Worm (Caenorhabditis elegans) whole organism, dauer: ENCODE results near the gene T22B7.4.

Experiments
- unc-62 ChIP-seq: sonication (generic microtip); optimal IDR thresholded peaks from 2 replicates; lab custom pipeline; 2017; ENCODE audit warnings: missing biosample characterization, missing genetic modification reagents, missing genetic modification characterization

T22B7.4 gene

ce11 chrX:5631626-5632025 is 9.6 kb downstream of the T22B7.4 start, which contains the start of gene T22B7.8:
TSS of gene T22B7.8 (plus strand) at chrX:5631926.
- no peak for TF ChIP-seq unc-62 (GFP tag; lab: Kevin White, UChicago)

- no peak for TF ChIP-seq unc-62 (GFP tag; lab: Kevin White, UChicago)
These were observed 10.2 kb downstream of the T22B7.4 start for ce11 chrX:5631008-5631407.

DNA sequence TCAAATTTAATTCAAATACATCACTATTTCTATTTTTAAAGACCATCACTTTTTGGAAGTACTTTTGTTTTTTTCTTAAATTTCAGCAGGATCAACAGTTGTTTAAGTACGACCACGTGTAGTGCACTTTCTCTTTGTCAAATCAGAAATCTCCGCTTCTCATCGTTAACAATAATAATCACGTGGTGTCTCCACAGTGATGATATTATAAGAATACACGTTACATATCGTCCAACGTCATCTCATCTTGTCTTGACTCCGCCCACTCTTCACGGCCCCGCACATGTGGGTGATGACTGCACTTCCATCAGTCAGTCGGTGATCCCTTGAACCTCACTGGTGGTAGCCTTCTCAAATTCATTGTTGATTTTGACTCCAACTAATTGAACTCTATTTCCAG is 11.3 kb downstream of the T22B7.4 start, which contains the start of gene argn-1:
Gene argn-1 (plus strand): TSS at position 83 of the 400 bp plus-strand sequence.
- TF ChIP-seq unc-62 (GFP tag; lab: Kevin White, UChicago): no peak

- TF ChIP-seq unc-62 (GFP tag; lab: Kevin White, UChicago): no peak
These were observed 12.7 kb downstream of the T22B7.4 start for ce11 chrX:5628432-5628977.

ce11 chrX:5621793-5622192 is 19.4 kb downstream of the T22B7.4 start:
- no peak for TF ChIP-seq unc-62 (GFP tag; lab: Kevin White, UChicago)

DNA sequence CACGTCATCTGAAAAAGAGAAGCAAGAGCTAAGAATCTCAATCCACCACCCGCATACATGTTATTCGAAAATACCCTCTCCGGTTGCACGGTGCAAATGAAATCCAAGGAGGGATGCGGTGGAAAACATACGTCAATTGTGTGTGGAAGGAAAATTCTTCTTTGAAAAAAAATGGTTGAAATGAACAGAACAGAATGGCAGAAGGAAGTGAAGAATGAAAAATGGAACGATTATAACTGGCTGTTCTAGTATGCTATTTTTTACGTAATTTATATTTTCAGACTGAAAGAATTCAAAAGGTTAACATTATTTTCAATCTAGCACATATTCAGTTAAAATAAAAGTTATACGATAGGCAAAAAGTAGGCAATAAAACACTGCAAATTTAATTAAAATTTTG is 25.2 kb downstream of the T22B7.4 start:
- no peak for TF ChIP-seq unc-62 (GFP tag; lab: Kevin White, UChicago)

DNA sequence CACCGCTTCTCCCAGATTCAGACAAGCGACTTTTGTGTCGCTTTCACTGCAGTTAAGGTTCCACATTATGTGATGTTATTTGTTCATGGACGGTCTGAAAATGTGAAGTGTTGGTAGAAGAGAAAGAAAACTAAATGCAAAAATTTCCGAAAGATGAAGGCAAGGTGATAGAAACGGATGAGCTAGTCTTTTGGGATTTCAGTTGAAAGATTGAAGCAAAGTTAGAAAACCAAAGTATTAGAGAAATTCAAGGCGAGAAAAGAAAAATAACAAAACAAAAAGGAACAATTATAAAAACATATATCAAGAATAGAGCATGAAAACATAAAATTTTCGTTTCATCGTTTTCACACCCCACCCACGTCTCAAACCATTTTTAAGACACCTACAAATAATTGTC is 30.1 kb downstream of the T22B7.4 start, which contains the start of gene octr-1:
Gene octr-1 (minus strand): TSS at position 101 of the 400 bp plus-strand sequence.
- TF ChIP-seq unc-62 (GFP tag; lab: Kevin White, UChicago): no peak

DNA sequence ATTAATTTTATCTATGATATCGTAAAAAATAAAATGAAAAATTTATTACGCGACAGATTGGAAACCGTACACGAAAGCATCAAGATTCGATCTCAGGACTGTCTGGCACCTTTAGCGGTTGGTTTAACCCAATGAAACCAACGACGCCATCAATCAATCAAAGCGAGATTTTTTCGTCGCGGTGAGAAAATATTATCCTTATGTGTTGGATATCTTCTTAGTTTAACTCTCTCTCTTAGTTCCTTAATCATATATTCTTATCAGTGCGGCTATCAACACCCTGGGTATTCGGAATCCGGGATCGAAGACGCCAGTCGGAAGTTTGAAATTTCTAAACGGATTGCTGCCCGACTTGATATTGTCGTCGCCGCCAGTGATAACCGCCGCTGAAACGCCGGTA is 36.2 kb downstream of the T22B7.4 start:
- no peak for TF ChIP-seq unc-62 (GFP tag; lab: Kevin White, UChicago)

- no peak for TF ChIP-seq unc-62 (GFP tag; lab: Kevin White, UChicago)
These were observed 37.8 kb downstream of the T22B7.4 start, which contains the start of gene F14D12.1 for ce11 chrX:5603338-5603816. TSS of gene F14D12.1 (plus strand) at chrX:5603766.

DNA sequence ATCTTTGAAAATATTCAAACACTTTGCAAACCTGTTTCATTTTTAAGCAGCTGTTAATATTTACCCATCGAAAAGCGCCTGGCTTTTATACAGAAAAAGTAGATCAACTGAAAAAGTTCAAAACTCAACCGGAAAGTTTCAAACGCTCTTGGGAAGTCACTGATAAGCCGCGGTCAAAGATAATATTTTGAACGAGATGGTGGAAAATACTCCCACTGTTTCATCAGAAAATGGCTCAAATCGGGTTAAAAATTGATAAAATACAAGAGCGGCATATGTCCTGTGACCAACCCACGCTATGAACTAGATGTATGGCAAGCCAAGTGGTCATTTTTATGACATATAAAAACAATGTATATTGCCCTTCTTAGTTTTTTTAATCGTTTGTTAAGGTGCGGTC is 42.0 kb downstream of the T22B7.4 start, which contains the start of gene sulp-2:
Gene sulp-2 (minus strand): TSS at position 107 of the 400 bp plus-strand sequence.
- no peak for TF ChIP-seq unc-62 (GFP tag; lab: Kevin White, UChicago)

DNA sequence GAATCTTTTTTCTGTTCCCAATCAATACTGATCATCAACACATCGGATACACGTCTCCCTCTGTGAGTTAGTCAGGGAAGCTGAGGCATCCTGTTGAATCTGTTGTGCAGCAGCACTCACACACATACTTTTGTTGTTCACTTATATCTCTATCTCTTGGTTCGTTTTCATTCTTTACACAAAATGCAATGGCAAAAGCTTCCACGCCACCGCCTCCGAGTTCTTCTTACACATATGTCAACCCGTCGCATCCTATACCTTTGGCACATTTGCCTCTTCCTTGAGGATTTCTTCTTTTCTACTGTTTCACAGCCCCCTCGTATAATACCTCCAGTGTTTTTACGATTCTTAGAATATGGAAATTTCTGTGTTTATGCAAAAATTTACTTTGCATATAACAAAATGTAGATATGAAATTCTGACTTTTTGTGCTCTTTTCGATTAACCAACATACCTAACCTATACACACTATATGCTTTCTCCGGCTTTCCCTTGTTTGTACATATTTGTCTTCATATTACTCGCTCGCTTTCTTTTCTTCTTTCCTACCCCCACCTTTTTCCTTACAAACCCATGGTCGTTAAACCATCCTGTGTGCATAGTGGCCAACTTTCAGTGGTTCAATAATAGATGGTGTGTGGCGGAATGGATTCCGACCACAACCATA is 48.6 kb downstream of the T22B7.4 start, which contains the start of gene unc-97:
Gene unc-97 (plus strand): TSS at position 617 of the 667 bp plus-strand sequence.
- TF ChIP-seq unc-62 (GFP tag; lab: Kevin White, UChicago): no peak

ce11 chrX:5591830-5592229 is 49.4 kb downstream of the T22B7.4 start:
- no peak for TF ChIP-seq unc-62 (GFP tag; lab: Kevin White, UChicago)
